Worm (Caenorhabditis elegans) whole organism, L3 larva: ENCODE data around the gene chil-9.

ENCODE experiments used
- ceh-82 ChIP-seq: fragments of 150-350 bp; optimal IDR thresholded peaks from 2 replicates; lab custom pipeline; 2014; ENCODE audit warnings: missing biosample characterization, missing genetic modification characterization
- ceh-9 ChIP-seq: sonication (generic microtip); optimal IDR thresholded peaks from 2 replicates; lab custom pipeline; 2018; ENCODE audit warnings: missing biosample characterization, missing genetic modification characterization
- daf-12 ChIP-seq: fragments of 150-350 bp; optimal IDR thresholded peaks from 2 replicates; lab custom pipeline; 2014; ENCODE audit warnings: missing biosample characterization, missing genetic modification reagents, missing genetic modification characterization
- eor-1 ChIP-seq, 2 experiments: fragments of 150-350 bp; optimal IDR thresholded peaks; 2 replicates each; lab custom pipeline; 2014 to 2018; ENCODE audit warnings: missing biosample characterization in 2 of 2, missing genetic modification characterization in 2 of 2
- lin-39 ChIP-seq: fragments of 150-350 bp; optimal IDR thresholded peaks from 2 replicates; lab custom pipeline; 2018; ENCODE audit warnings: missing biosample characterization, missing genetic modification reagents, missing genetic modification characterization
- nhr-12 ChIP-seq: fragments of 150-350 bp; optimal IDR thresholded peaks from 2 replicates; lab custom pipeline; 2014; ENCODE audit warnings: missing biosample characterization, missing genetic modification characterization
- nhr-237 ChIP-seq: fragments of 150-350 bp; optimal IDR thresholded peaks from 2 replicates; lab custom pipeline; 2014; ENCODE audit warnings: missing biosample characterization, missing genetic modification characterization
- nhr-28 ChIP-seq: fragments of 150-350 bp; optimal IDR thresholded peaks from 2 replicates; lab custom pipeline; 2014; ENCODE audit warnings: missing biosample characterization, missing genetic modification characterization
- nhr-76 ChIP-seq: fragments of 150-350 bp; sonication (generic microtip); optimal IDR thresholded peaks from 5 replicates; lab custom pipeline; 2014; ENCODE audit warnings: missing biosample characterization, missing genetic modification characterization
- pqm-1 ChIP-seq: fragments of 150-350 bp; optimal IDR thresholded peaks from 2 replicates; lab custom pipeline; 2017; ENCODE audit warnings: missing biosample characterization, missing genetic modification characterization, inconsistent platforms
- snpc-4 ChIP-seq: fragments of 150-350 bp; optimal IDR thresholded peaks from 2 replicates; lab custom pipeline; 2014; ENCODE audit warnings: missing biosample characterization, missing genetic modification characterization
- unc-62 ChIP-seq: fragments of 150-350 bp; sonication (generic microtip); optimal IDR thresholded peaks from 4 replicates; lab custom pipeline; 2014; ENCODE audit warnings: missing biosample characterization, missing genetic modification reagents, missing genetic modification characterization
- ztf-11 ChIP-seq: fragments of 150-350 bp; optimal IDR thresholded peaks from 2 replicates; lab custom pipeline; 2014; ENCODE audit warnings: missing biosample characterization, missing genetic modification characterization

DNA sequence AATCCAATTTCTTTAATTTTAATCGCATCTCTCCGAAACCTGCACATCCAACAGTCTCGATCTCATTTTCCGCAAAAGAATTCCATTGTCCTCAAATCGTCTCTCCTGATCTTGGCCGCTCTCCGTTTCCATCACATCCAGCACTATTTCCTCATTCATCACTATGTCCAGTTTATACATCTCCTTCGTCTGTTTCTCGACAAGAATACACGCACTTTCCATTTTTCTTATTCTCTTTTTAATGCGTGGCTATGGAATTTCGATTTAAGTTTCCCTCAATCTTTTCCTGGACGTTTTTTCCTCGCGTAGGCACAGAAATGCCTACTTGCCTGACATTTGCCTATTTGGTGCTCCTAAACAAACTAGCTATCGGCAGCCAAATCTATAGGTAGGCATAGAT lies 34.7 kb upstream of the chil-9 start:
- TF ChIP-seq eor-1 (tag; optimal IDR thresholded peaks at IDR 0.05; lab: Kevin White, UChicago) (no peak), nhr-12 (tag; lab: Kevin White, UChicago) (no peak), lin-39 (tag; lab: Kevin White, UChicago) (no peak), nhr-28 (tag; lab: Kevin White, UChicago) (no peak), pqm-1 (tag; lab: Kevin White, UChicago) (no peak), daf-12 (tag; lab: Kevin White, UChicago) (no peak), ceh-9 (tag; lab: Kevin White, UChicago) (no peak), unc-62 (GFP tag; lab: Kevin White, UChicago) (no peak), nhr-237 (tag; lab: Kevin White, UChicago) (no peak), snpc-4 (tag; lab: Kevin White, UChicago) (no peak), ceh-82 (tag; lab: Kevin White, UChicago) (no peak), nhr-76 (no peak), ztf-11 (no peak)
